Worm (Caenorhabditis elegans) whole organism, L1 larva: ENCODE data around the gene marc-1.
A peak's percentile ranks its signal among the peaks of the same experiment; 100 is the strongest.

Experiments
- C16A3.4 ChIP-seq: fragments of 150-350 bp; optimal IDR thresholded peaks from 2 replicates; lab custom pipeline; 2014; ENCODE audit warnings: missing biosample characterization, missing genetic modification characterization
- Y116A8C.19 ChIP-seq: sonication (generic microtip); optimal IDR thresholded peaks from 2 replicates; lab custom pipeline; 2016; ENCODE audit warnings: missing compliant biosample characterization, missing genetic modification characterization, borderline replicate concordance
- aha-1 ChIP-seq: fragments of 150-350 bp; optimal IDR thresholded peaks from 2 replicates; lab custom pipeline; 2014; ENCODE audit warnings: missing biosample characterization, missing genetic modification characterization
- ceh-8 ChIP-seq: fragments of 200-800 bp; sonication (Bioruptor generic); optimal IDR thresholded peaks from 2 replicates; lab custom pipeline; 2018; ENCODE audit warnings: mild to moderate bottlenecking, missing genetic modification characterization, moderate library complexity, missing compliant biosample characterization
- ceh-82 ChIP-seq, 3 experiments: fragments of 150-350 bp in 1 of 3; sonication (generic microtip) in 2 of 3; optimal IDR thresholded peaks; 2 replicates each; lab custom pipeline; 2014 to 2017; ENCODE audit warnings: missing biosample characterization in 3 of 3, missing genetic modification characterization in 3 of 3
- dsc-1 ChIP-seq: sonication (generic microtip); optimal IDR thresholded peaks from 2 replicates; lab custom pipeline; 2016; ENCODE audit warnings: mild to moderate bottlenecking, missing genetic modification characterization, missing compliant biosample characterization
- efl-1 ChIP-seq, 4 experiments: fragments of 150-350 bp; optimal IDR thresholded peaks in 3 of 4; peaks in 1 of 4; 1 replicate in 1 of 4; 2 replicates in 3 of 4; lab custom pipeline; 2014; ENCODE audit warnings: missing biosample characterization in 2 of 4, missing genetic modification characterization in 2 of 4, missing genetic modification reagents in 2 of 4
- efl-3 ChIP-seq: fragments of 200-800 bp; sonication (Bioruptor generic); optimal IDR thresholded peaks from 2 replicates; lab custom pipeline; 2018; ENCODE audit warnings: mild to moderate bottlenecking, missing genetic modification characterization, missing compliant biosample characterization
- egl-27 ChIP-seq, 2 experiments: fragments of 150-350 bp in 1 of 2; sonication (generic microtip); optimal IDR thresholded peaks; 3 replicates each; lab custom pipeline; 2017 to 2018; ENCODE audit warnings: missing biosample characterization in 2 of 2, missing genetic modification characterization in 2 of 2, missing genetic modification reagents in 2 of 2
- elt-2 ChIP-seq: sonication (generic microtip); optimal IDR thresholded peaks from 2 replicates; lab custom pipeline; 2016; ENCODE audit warnings: missing genetic modification characterization, mild to moderate bottlenecking, inconsistent platforms, missing compliant biosample characterization, missing genetic modification reagents
- elt-3 ChIP-seq, 6 experiments: fragments of 150-350 bp in 1 of 6; sonication (generic microtip); optimal IDR thresholded peaks; 2 replicates each; lab custom pipeline; 2017 to 2018; ENCODE audit warnings: missing biosample characterization in 6 of 6, missing genetic modification characterization in 6 of 6, inconsistent platforms in 1 of 6
- ets-5 ChIP-seq: fragments of 200-800 bp; sonication (Bioruptor generic); IDR thresholded peaks from 2 replicates; pipeline ENCODE4 v1.3.6; 2022; ENCODE audit warnings: missing genetic modification characterization, missing compliant biosample characterization
- fkh-10 ChIP-seq: sonication (generic microtip); optimal IDR thresholded peaks from 2 replicates; lab custom pipeline; 2017; ENCODE audit warnings: missing biosample characterization, missing genetic modification reagents, missing genetic modification characterization
- fkh-4 ChIP-seq: sonication (generic microtip); optimal IDR thresholded peaks from 2 replicates; lab custom pipeline; 2016; ENCODE audit warnings: missing compliant biosample characterization, missing genetic modification characterization, borderline replicate concordance
- fkh-8 ChIP-seq: sonication (generic microtip); optimal IDR thresholded peaks from 2 replicates; lab custom pipeline; 2016; ENCODE audit warnings: mild to moderate bottlenecking, missing genetic modification characterization, missing compliant biosample characterization
- fos-1 ChIP-seq: fragments of 150-350 bp; optimal IDR thresholded peaks from 2 replicates; lab custom pipeline; 2014; ENCODE audit warnings: missing biosample characterization, missing genetic modification characterization
- hpl-2 ChIP-seq: fragments of 150-350 bp; optimal IDR thresholded peaks from 2 replicates; lab custom pipeline; 2014; ENCODE audit warnings: missing biosample characterization, missing genetic modification reagents, missing genetic modification characterization
- irx-1 ChIP-seq: sonication (generic microtip); optimal IDR thresholded peaks from 2 replicates; lab custom pipeline; 2016; ENCODE audit warnings: missing genetic modification characterization, missing compliant biosample characterization
- isw-1 ChIP-seq: fragments of 200-800 bp; sonication (Bioruptor generic); IDR thresholded peaks from 2 replicates; pipeline ENCODE4 v1.3.6; 2022; ENCODE audit warnings: missing genetic modification characterization, missing compliant biosample characterization
- jun-1 ChIP-seq: fragments of 150-350 bp; optimal IDR thresholded peaks from 2 replicates; lab custom pipeline; 2014; ENCODE audit warnings: missing biosample characterization, missing genetic modification reagents, missing genetic modification characterization
- lin-14 ChIP-seq: fragments of 200-800 bp; sonication (Bioruptor generic); optimal IDR thresholded peaks from 2 replicates; lab custom pipeline; 2018; ENCODE audit warnings: mild to moderate bottlenecking, missing genetic modification characterization, moderate library complexity, missing compliant biosample characterization
- lin-15B ChIP-seq: fragments of 150-350 bp; sonication (generic microtip); optimal IDR thresholded peaks from 3 replicates; lab custom pipeline; 2014; ENCODE audit warnings: missing biosample characterization, missing genetic modification characterization
- lin-35 ChIP-seq, 2 experiments: fragments of 150-350 bp; optimal IDR thresholded peaks; 2 replicates each; lab custom pipeline; 2014; ENCODE audit warnings: missing biosample characterization in 2 of 2, missing genetic modification characterization in 2 of 2, missing genetic modification reagents in 2 of 2
- lin-39 ChIP-seq: fragments of 150-350 bp; optimal IDR thresholded peaks from 2 replicates; lab custom pipeline; 2014; ENCODE audit warnings: missing biosample characterization, missing genetic modification reagents, missing genetic modification characterization
- lir-3 ChIP-seq: sonication (generic microtip); optimal IDR thresholded peaks from 2 replicates; lab custom pipeline; 2016; ENCODE audit warnings: mild to moderate bottlenecking, missing genetic modification characterization, moderate library complexity, missing compliant biosample characterization; ENCODE audit not compliant: poor library complexity
- lsy-2 ChIP-seq, 2 experiments: fragments of 150-350 bp; optimal IDR thresholded peaks; 2 replicates each; lab custom pipeline; 2014; ENCODE audit warnings: missing biosample characterization in 2 of 2, missing genetic modification characterization in 2 of 2
- nhr-12 ChIP-seq: sonication (generic microtip); optimal IDR thresholded peaks from 2 replicates; lab custom pipeline; 2017; ENCODE audit warnings: missing biosample characterization, missing genetic modification characterization
- nhr-20 ChIP-seq: sonication (generic microtip); optimal IDR thresholded peaks from 2 replicates; lab custom pipeline; 2016; ENCODE audit warnings: mild to moderate bottlenecking, missing genetic modification characterization, missing compliant biosample characterization
- nhr-237 ChIP-seq: fragments of 150-350 bp; optimal IDR thresholded peaks from 2 replicates; lab custom pipeline; 2014; ENCODE audit warnings: missing biosample characterization, missing genetic modification characterization
- nhr-28 ChIP-seq: fragments of 150-350 bp; optimal IDR thresholded peaks from 2 replicates; lab custom pipeline; 2014; ENCODE audit warnings: missing biosample characterization, missing genetic modification characterization
- nhr-47 ChIP-seq: sonication (generic microtip); optimal IDR thresholded peaks from 2 replicates; lab custom pipeline; 2016; ENCODE audit warnings: mild to moderate bottlenecking, missing genetic modification characterization, moderate library complexity, missing compliant biosample characterization
- nhr-71 ChIP-seq: sonication (generic microtip); optimal IDR thresholded peaks from 2 replicates; lab custom pipeline; 2016; ENCODE audit warnings: mild to moderate bottlenecking, missing genetic modification characterization, moderate library complexity, missing compliant biosample characterization
- nhr-76 ChIP-seq: sonication (generic microtip); optimal IDR thresholded peaks from 2 replicates; lab custom pipeline; 2017; ENCODE audit warnings: missing biosample characterization, missing genetic modification characterization
- nhr-77 ChIP-seq: fragments of 150-350 bp; optimal IDR thresholded peaks from 2 replicates; lab custom pipeline; 2014; ENCODE audit warnings: missing biosample characterization, missing genetic modification characterization
- nhr-84 ChIP-seq: sonication (generic microtip); optimal IDR thresholded peaks from 2 replicates; lab custom pipeline; 2017; ENCODE audit warnings: missing biosample characterization, missing genetic modification characterization
- nhr-85 ChIP-seq: sonication (generic microtip); peaks from one replicate; lab custom pipeline; 2016; ENCODE audit warnings: missing genetic modification characterization, inconsistent platforms, missing compliant biosample characterization
- pax-3 ChIP-seq: fragments of 200-800 bp; sonication (Bioruptor generic); optimal IDR thresholded peaks from 2 replicates; lab custom pipeline; 2018; ENCODE audit warnings: mild to moderate bottlenecking, missing genetic modification characterization, moderate library complexity, missing compliant biosample characterization
- pqm-1 ChIP-seq: sonication (generic microtip); optimal IDR thresholded peaks from 3 replicates; lab custom pipeline; 2017; ENCODE audit warnings: missing biosample characterization, missing genetic modification characterization
- rnt-1 ChIP-seq: sonication (generic microtip); optimal IDR thresholded peaks from 2 replicates; lab custom pipeline; 2016; ENCODE audit warnings: mild to moderate bottlenecking, missing genetic modification characterization, moderate library complexity, missing compliant biosample characterization
- skn-1 ChIP-seq: fragments of 150-350 bp; optimal IDR thresholded peaks from 2 replicates; lab custom pipeline; 2014; ENCODE audit warnings: missing biosample characterization, missing genetic modification characterization
- snpc-4 ChIP-seq: fragments of 150-350 bp; optimal IDR thresholded peaks from 2 replicates; lab custom pipeline; 2014; ENCODE audit warnings: missing biosample characterization, missing genetic modification characterization
- sox-4 ChIP-seq: sonication (generic microtip); optimal IDR thresholded peaks from 2 replicates; lab custom pipeline; 2016; ENCODE audit warnings: missing genetic modification characterization, missing compliant biosample characterization
- sptf-1 ChIP-seq: fragments of 150-350 bp; optimal IDR thresholded peaks from 2 replicates; lab custom pipeline; 2014; ENCODE audit warnings: missing biosample characterization, missing genetic modification characterization
- sup-37 ChIP-seq: fragments of 200-800 bp; sonication (Bioruptor generic); optimal IDR thresholded peaks from 2 replicates; lab custom pipeline; 2018; ENCODE audit warnings: mild to moderate bottlenecking, missing genetic modification characterization, missing compliant biosample characterization
- unc-30 ChIP-seq: sonication (generic microtip); optimal IDR thresholded peaks from 2 replicates; lab custom pipeline; 2017; ENCODE audit warnings: missing biosample characterization, missing genetic modification characterization
- unc-86 ChIP-seq: sonication (generic microtip); optimal IDR thresholded peaks from 2 replicates; lab custom pipeline; 2016; ENCODE audit warnings: missing genetic modification characterization, missing compliant biosample characterization
- unc-98 ChIP-seq: fragments of 200-800 bp; sonication (Bioruptor generic); IDR thresholded peaks from 2 replicates; pipeline ENCODE4 v1.3.6; 2022; ENCODE audit warnings: missing genetic modification characterization, missing compliant biosample characterization
- vab-15 ChIP-seq: sonication (generic microtip); optimal IDR thresholded peaks from 2 replicates; lab custom pipeline; 2017; ENCODE audit warnings: missing genotype, mild to moderate bottlenecking, missing genetic modification characterization, missing compliant biosample characterization
- xbp-1 ChIP-seq: sonication (generic microtip); optimal IDR thresholded peaks from 2 replicates; lab custom pipeline; 2016; ENCODE audit warnings: missing genetic modification characterization, missing compliant biosample characterization
- zag-1 ChIP-seq: fragments of 150-350 bp; optimal IDR thresholded peaks from 2 replicates; lab custom pipeline; 2014; ENCODE audit warnings: missing biosample characterization, missing genetic modification characterization
- zip-4 ChIP-seq: fragments of 200-800 bp; sonication (Bioruptor generic); optimal IDR thresholded peaks from 2 replicates; lab custom pipeline; 2018; ENCODE audit warnings: mild to moderate bottlenecking, missing genetic modification characterization, moderate library complexity, missing compliant biosample characterization
- ztf-11 ChIP-seq, 2 experiments: sonication (generic microtip); optimal IDR thresholded peaks; 2 replicates each; lab custom pipeline; 2016 to 2017; ENCODE audit warnings: missing genetic modification characterization in 2 of 2, missing biosample characterization in 1 of 2, missing compliant biosample characterization in 1 of 2
- ztf-4 ChIP-seq: fragments of 150-350 bp; optimal IDR thresholded peaks from 2 replicates; lab custom pipeline; 2014; ENCODE audit warnings: missing biosample characterization, missing genetic modification characterization

The marc-1 gene

ce11 chrV:9692109-9692581 lies 47.4 kb upstream of the marc-1 start, which contains the start of gene ztf-9 (continued):
- peak; percentile 30 for TF ChIP-seq efl-1 (optimal IDR thresholded peaks at IDR 0.05; lab: Kevin White, UChicago)
- TF ChIP-seq efl-1 (GFP tag; optimal IDR thresholded peaks at IDR 0.05 in 1 of 2; lab: Kevin White, UChicago), result peak in 1 of 2 experiments; percentile 83
- peak; percentile 17 for TF ChIP-seq nhr-20
- TF ChIP-seq aha-1, result no peak
- no peak for TF ChIP-seq pax-3
- TF ChIP-seq sptf-1 (tag; lab: Kevin White, UChicago), result no peak
- no peak for TF ChIP-seq efl-3 (GFP tag; lab: Kevin White, UChicago)
- TF ChIP-seq hpl-2 (GFP tag; lab: Kevin White, UChicago), result no peak
- no peak for TF ChIP-seq sup-37 (GFP tag; lab: Kevin White, UChicago)
- no peak for TF ChIP-seq fkh-8 (tag; lab: Kevin White, UChicago)
- peak; percentile 16 to 47 for TF ChIP-seq lin-35 (GFP tag; optimal IDR thresholded peaks at IDR 0.05; lab: Kevin White, UChicago)
- no peak for TF ChIP-seq lir-3 (tag; lab: Kevin White, UChicago)
- no peak for TF ChIP-seq ets-5 (GFP tag; lab: Robert Waterston, UW)
- no peak for TF ChIP-seq zag-1 (tag; lab: Kevin White, UChicago)
- no peak for TF ChIP-seq nhr-84 (tag; lab: Kevin White, UChicago)
- TF ChIP-seq ceh-8 (GFP tag; lab: Kevin White, UChicago), result no peak
- no peak for TF ChIP-seq nhr-12 (tag; lab: Kevin White, UChicago)
- TF ChIP-seq unc-30 (tag; lab: Kevin White, UChicago), result no peak
- TF ChIP-seq unc-86 (tag; lab: Kevin White, UChicago), result no peak
- TF ChIP-seq dsc-1 (tag; lab: Kevin White, UChicago), result no peak
- no peak for TF ChIP-seq vab-15 (tag; lab: Kevin White, UChicago)
- no peak for TF ChIP-seq snpc-4 (tag; lab: Kevin White, UChicago)
- no peak for TF ChIP-seq isw-1 (GFP tag; lab: Robert Waterston, UW)
- TF ChIP-seq fkh-4 (tag; lab: Kevin White, UChicago), result no peak
- TF ChIP-seq lsy-2 (tag; optimal IDR thresholded peaks at IDR 0.05; lab: Kevin White, UChicago), result peak in 1 of 2 experiments; percentile 76
- no peak for TF ChIP-seq nhr-85 (tag; lab: Kevin White, UChicago)
- TF ChIP-seq C16A3.4 (tag; lab: Kevin White, UChicago), result peak; percentile 40
- peak; percentile 38 for TF ChIP-seq nhr-47
- TF ChIP-seq fkh-10 (GFP tag; lab: Kevin White, UChicago), result no peak
- no peak for TF ChIP-seq Y116A8C.19 (tag; lab: Kevin White, UChicago)
- TF ChIP-seq nhr-28 (tag; lab: Kevin White, UChicago), result no peak
- peak; percentile 40 for TF ChIP-seq nhr-71 (tag; lab: Kevin White, UChicago)
- no peak for TF ChIP-seq lin-39 (tag; lab: Kevin White, UChicago)
- TF ChIP-seq xbp-1 (tag; lab: Kevin White, UChicago), result peak; percentile 11
- TF ChIP-seq irx-1 (tag; lab: Kevin White, UChicago), result peak; percentile 16
- TF ChIP-seq pqm-1 (tag; lab: Kevin White, UChicago), result no peak
- no peak for TF ChIP-seq lin-15B (tag; lab: Kevin White, UChicago)
- peak; percentile 13 for TF ChIP-seq fos-1 (tag; lab: Kevin White, UChicago)
- peak; percentile 6 for TF ChIP-seq jun-1 (tag; lab: Kevin White, UChicago)
- peak; percentile 39 for TF ChIP-seq nhr-77
- TF ChIP-seq lin-14 (GFP tag; lab: Kevin White, UChicago), result peak; percentile 87
- no peak for TF ChIP-seq sox-4 (tag; lab: Kevin White, UChicago)
- TF ChIP-seq zip-4, result no peak
- TF ChIP-seq egl-27 (tag; optimal IDR thresholded peaks at IDR 0.05; lab: Kevin White, UChicago), result no peak
- no peak for TF ChIP-seq nhr-237 (tag; lab: Kevin White, UChicago)
- no peak for TF ChIP-seq skn-1
- TF ChIP-seq elt-3 (tag; optimal IDR thresholded peaks at IDR 0.05; lab: Kevin White, UChicago), result peak in 2 of 6 experiments; percentile 32 to 35
- no peak for TF ChIP-seq ztf-4 (tag; lab: Kevin White, UChicago)
- peak; percentile 30 for TF ChIP-seq elt-2 (tag; lab: Kevin White, UChicago)
- no peak for TF ChIP-seq unc-98 (GFP tag; lab: Robert Waterston, UW)
- TF ChIP-seq ztf-11 (tag; optimal IDR thresholded peaks at IDR 0.05; lab: Kevin White, UChicago), result no peak
- TF ChIP-seq ceh-82 (tag; optimal IDR thresholded peaks at IDR 0.05; lab: Kevin White, UChicago), result peak in 1 of 3 experiments; percentile 49
- peak; percentile 50 for TF ChIP-seq rnt-1 (tag; lab: Kevin White, UChicago)
- no peak for TF ChIP-seq nhr-76 (tag; lab: Kevin White, UChicago)
